Fruit fly (Drosophila melanogaster) whole organism, embryonic: ENCODE results near the gene CG31638.

Experiments used
- Adf1 ChIP-seq: fragments of 200-800 bp; sonication (Bioruptor generic); IDR thresholded peaks from 2 replicates; pipeline ENCODE4 v1.3.6; 2022; ENCODE audit warnings: missing biosample characterization, missing genetic modification characterization
- C15 ChIP-seq: fragments of 200-800 bp; sonication (Bioruptor generic); IDR thresholded peaks from 3 replicates; pipeline ENCODE4 v1.3.6; 2022; ENCODE audit warnings: missing biosample characterization, missing genetic modification characterization
- CG10267 ChIP-seq: fragments of 200-800 bp; sonication (Bioruptor generic); optimal IDR thresholded peaks from 2 replicates; lab custom pipeline; 2018; ENCODE audit warnings: missing biosample characterization, mild to moderate bottlenecking, missing genetic modification characterization, moderate library complexity
- CG10366 ChIP-seq: fragments of 200-800 bp; sonication (Bioruptor generic); IDR thresholded peaks from 2 replicates; pipeline ENCODE4 v1.3.6; 2022; ENCODE audit warnings: missing biosample characterization, missing genetic modification characterization
- CG10979 ChIP-seq: fragments of 200-800 bp; sonication (Bioruptor generic); optimal IDR thresholded peaks from 2 replicates; lab custom pipeline; 2018; ENCODE audit warnings: missing biosample characterization, mild to moderate bottlenecking, missing genetic modification characterization, moderate library complexity
- CG11560 ChIP-seq: fragments of 200-800 bp; sonication (Bioruptor generic); IDR thresholded peaks from 3 replicates; pipeline ENCODE4 v1.3.6; 2022; ENCODE audit warnings: missing biosample characterization, missing genetic modification characterization
- CG12236 ChIP-seq: fragments of 200-800 bp; sonication (Bioruptor generic); optimal IDR thresholded peaks from 2 replicates; lab custom pipeline; 2016; ENCODE audit warnings: missing biosample characterization, missing genetic modification characterization
- CG12391 ChIP-seq: fragments of 200-800 bp; sonication (Bioruptor generic); optimal IDR thresholded peaks from 3 replicates; lab custom pipeline; 2018; ENCODE audit warnings: missing biosample characterization, mild to moderate bottlenecking, missing genetic modification characterization, moderate library complexity
- CG15269 ChIP-seq: fragments of 200-800 bp; sonication (Bioruptor generic); optimal IDR thresholded peaks from 2 replicates; lab custom pipeline; 2018; ENCODE audit warnings: missing biosample characterization, mild to moderate bottlenecking, missing genetic modification characterization, moderate library complexity
- CG1647 ChIP-seq: fragments of 200-800 bp; sonication (Bioruptor generic); optimal IDR thresholded peaks from 3 replicates; lab custom pipeline; 2016; ENCODE audit warnings: missing biosample characterization, missing genetic modification characterization
- CG17186 ChIP-seq: fragments of 200-800 bp; sonication (Bioruptor generic); optimal IDR thresholded peaks from 3 replicates; lab custom pipeline; 2017; ENCODE audit warnings: missing biosample characterization, missing genetic modification reagents, missing genetic modification characterization
- CG32767 ChIP-seq: fragments of 200-800 bp; sonication (Bioruptor generic); IDR thresholded peaks from 2 replicates; pipeline ENCODE4 v1.3.6; 2022; ENCODE audit warnings: missing biosample characterization, missing genetic modification characterization
- CG42726 ChIP-seq: fragments of 200-800 bp; sonication (Bioruptor generic); IDR thresholded peaks from 2 replicates; pipeline ENCODE4 v1.3.6; 2022; ENCODE audit warnings: missing biosample characterization, missing genetic modification characterization; ENCODE audit not compliant: partially characterized antibody
- CG4328 ChIP-seq: fragments of 200-800 bp; sonication (Bioruptor generic); optimal IDR thresholded peaks from 3 replicates; lab custom pipeline; 2017; ENCODE audit warnings: missing biosample characterization, missing genetic modification reagents, missing genetic modification characterization
- CG4360 ChIP-seq: fragments of 200-800 bp; sonication (Bioruptor generic); IDR thresholded peaks from 2 replicates; pipeline ENCODE4 v1.3.6; 2022; ENCODE audit warnings: missing biosample characterization, missing genetic modification characterization
- CG7963 ChIP-seq: fragments of 200-800 bp; sonication (Bioruptor generic); IDR thresholded peaks from 3 replicates; pipeline ENCODE4 v1.3.6; 2022; ENCODE audit warnings: missing biosample characterization, missing genetic modification characterization; ENCODE audit not compliant: partially characterized antibody
- CG8281 ChIP-seq: fragments of 200-800 bp; sonication (Bioruptor generic); optimal IDR thresholded peaks from 2 replicates; lab custom pipeline; 2018; ENCODE audit warnings: missing biosample characterization, mild to moderate bottlenecking, missing genetic modification characterization, moderate library complexity
- CG8359 ChIP-seq: fragments of 200-800 bp; sonication (Bioruptor generic); optimal IDR thresholded peaks from 2 replicates; lab custom pipeline; 2017; ENCODE audit warnings: missing biosample characterization, mild to moderate bottlenecking, missing genetic modification characterization, borderline replicate concordance
- CG8478 ChIP-seq: fragments of >200 bp; optimal IDR thresholded peaks from 2 replicates; lab custom pipeline; 2018
- Dek ChIP-seq: fragments of 200-800 bp; sonication (Bioruptor generic); optimal IDR thresholded peaks from 3 replicates; lab custom pipeline; 2019; ENCODE audit warnings: missing biosample characterization, mild to moderate bottlenecking, missing genetic modification characterization, moderate library complexity
- Dref ChIP-seq: fragments of 200-800 bp; sonication (Bioruptor generic); IDR thresholded peaks from 2 replicates; pipeline ENCODE4 v1.3.6; 2022; ENCODE audit warnings: missing biosample characterization, missing genetic modification characterization
- Hmr ChIP-seq: fragments of 200-800 bp; sonication (Bioruptor generic); optimal IDR thresholded peaks from 3 replicates; lab custom pipeline; 2017; ENCODE audit warnings: mild to moderate bottlenecking, missing biosample characterization, missing genetic modification reagents, missing genetic modification characterization
- Hr39 ChIP-seq: fragments of >200 bp; optimal IDR thresholded peaks from 2 replicates; lab custom pipeline; 2017
- Hr78 ChIP-seq, 2 experiments: fragments of 200-800 bp in 1 of 2; fragments of >200 bp in 1 of 2; sonication (Bioruptor generic) in 1 of 2; optimal IDR thresholded peaks; 2 replicates each; lab custom pipeline; 2017 to 2019; ENCODE audit warnings: missing biosample characterization in 2 of 2, missing genetic modification characterization in 2 of 2, mild to moderate bottlenecking in 1 of 2, moderate library complexity in 1 of 2
- NC2α ChIP-seq: fragments of 200-800 bp; sonication (Bioruptor generic); optimal IDR thresholded peaks from 2 replicates; lab custom pipeline; 2016; ENCODE audit warnings: missing biosample characterization, missing genetic modification characterization
- Rfx ChIP-seq: fragments of 200-800 bp; sonication (Bioruptor generic); IDR thresholded peaks from 2 replicates; pipeline ENCODE4 v1.3.6; 2022; ENCODE audit warnings: missing biosample characterization, missing genetic modification characterization
- Rx ChIP-seq: fragments of 200-800 bp; sonication (Bioruptor generic); IDR thresholded peaks from 2 replicates; pipeline ENCODE4 v1.3.6; 2022; ENCODE audit warnings: missing biosample characterization, missing genetic modification characterization
- Ssrp ChIP-seq: fragments of 200-800 bp; sonication (Bioruptor generic); optimal IDR thresholded peaks from 2 replicates; lab custom pipeline; 2018; ENCODE audit warnings: missing biosample characterization, mild to moderate bottlenecking, missing genetic modification characterization, moderate library complexity
- Trl ChIP-seq, 3 experiments: fragments of >200 bp in 2 of 3; fragments of 200-800 bp in 1 of 3; sonication (Bioruptor generic) in 1 of 3; optimal IDR thresholded peaks; 2 replicates in 1 of 3; 3 replicates in 2 of 3; lab custom pipeline; 2016 to 2017; ENCODE audit warnings: missing biosample characterization in 1 of 3, missing genetic modification characterization in 1 of 3
- abd-A ChIP-seq: fragments of 200-800 bp; sonication (Bioruptor generic); optimal IDR thresholded peaks from 3 replicates; lab custom pipeline; 2019; ENCODE audit warnings: missing biosample characterization, mild to moderate bottlenecking, missing genetic modification characterization, moderate library complexity
- az2 ChIP-seq: fragments of 200-800 bp; sonication (Bioruptor generic); optimal IDR thresholded peaks from 3 replicates; lab custom pipeline; 2016; ENCODE audit warnings: missing biosample characterization, missing genetic modification characterization
- cato ChIP-seq: fragments of 200-800 bp; sonication (Bioruptor generic); optimal IDR thresholded peaks from 2 replicates; lab custom pipeline; 2016; ENCODE audit warnings: missing biosample characterization, missing genetic modification characterization, borderline replicate concordance
- ci ChIP-seq: fragments of 200-800 bp; sonication (Bioruptor generic); IDR thresholded peaks from 3 replicates; pipeline ENCODE4 v1.3.6; 2022; ENCODE audit warnings: missing biosample characterization, missing genetic modification characterization
- crol ChIP-seq: fragments of 200-800 bp; sonication (Bioruptor generic); IDR thresholded peaks from 2 replicates; pipeline ENCODE4 v1.3.6; 2022; ENCODE audit warnings: missing biosample characterization, missing genetic modification characterization
- da ChIP-seq: fragments of 200-800 bp; sonication (Bioruptor generic); optimal IDR thresholded peaks from 2 replicates; lab custom pipeline; 2016; ENCODE audit warnings: missing biosample characterization, missing genetic modification characterization
- emc ChIP-seq: fragments of 200-800 bp; sonication (Bioruptor generic); optimal IDR thresholded peaks from 2 replicates; lab custom pipeline; 2016; ENCODE audit warnings: missing biosample characterization, missing genetic modification characterization
- fu2 ChIP-seq: fragments of 200-800 bp; sonication (Bioruptor generic); optimal IDR thresholded peaks from 2 replicates; lab custom pipeline; 2016; ENCODE audit warnings: missing biosample characterization, missing genetic modification characterization
- ind ChIP-seq: fragments of 200-800 bp; sonication (Bioruptor generic); optimal IDR thresholded peaks from 3 replicates; lab custom pipeline; 2016; ENCODE audit warnings: missing biosample characterization, missing genetic modification characterization
- lola ChIP-seq, 3 experiments: fragments of >200 bp in 2 of 3; fragments of 200-800 bp in 1 of 3; sonication (Bioruptor generic) in 1 of 3; optimal IDR thresholded peaks; 2 replicates each; lab custom pipeline; 2017 to 2019; ENCODE audit warnings: missing biosample characterization in 3 of 3, missing genetic modification characterization in 3 of 3, mild to moderate bottlenecking in 1 of 3, moderate library complexity in 1 of 3
- maf-S ChIP-seq: fragments of 200-800 bp; sonication (Bioruptor generic); optimal IDR thresholded peaks from 2 replicates; lab custom pipeline; 2016; ENCODE audit warnings: missing biosample characterization, missing genetic modification characterization
- onecut ChIP-seq: fragments of 200-800 bp; sonication (Bioruptor generic); IDR thresholded peaks from 2 replicates; pipeline ENCODE4 v1.3.6; 2022; ENCODE audit warnings: missing biosample characterization, missing genetic modification characterization
- pita ChIP-seq: fragments of 200-800 bp; sonication (Bioruptor generic); optimal IDR thresholded peaks from 2 replicates; lab custom pipeline; 2017; ENCODE audit warnings: missing biosample characterization, mild to moderate bottlenecking, missing genetic modification characterization
- pnt ChIP-seq: fragments of 200-800 bp; sonication (Bioruptor generic); optimal IDR thresholded peaks from 3 replicates; lab custom pipeline; 2016; ENCODE audit warnings: missing biosample characterization, missing genetic modification characterization
- pros ChIP-seq: fragments of 200-800 bp; sonication (Bioruptor generic); optimal IDR thresholded peaks from 3 replicates; lab custom pipeline; 2019; ENCODE audit warnings: missing biosample characterization, mild to moderate bottlenecking, missing genetic modification characterization, moderate library complexity
- sens-2 ChIP-seq: fragments of 200-800 bp; sonication (Bioruptor generic); IDR thresholded peaks from 2 replicates; pipeline ENCODE4 v1.3.6; 2022; ENCODE audit warnings: missing biosample characterization, missing genetic modification characterization
- stwl ChIP-seq: fragments of 200-800 bp; sonication (Bioruptor generic); optimal IDR thresholded peaks from 3 replicates; lab custom pipeline; 2018; ENCODE audit warnings: missing biosample characterization, mild to moderate bottlenecking, missing genetic modification characterization, moderate library complexity
- tap ChIP-seq: fragments of 200-800 bp; optimal IDR thresholded peaks from 3 replicates; lab custom pipeline; 2019; ENCODE audit warnings: missing biosample characterization, mild to moderate bottlenecking, missing genetic modification characterization, moderate library complexity
- usp ChIP-seq: fragments of >200 bp; optimal IDR thresholded peaks from 2 replicates; lab custom pipeline; 2017; ENCODE audit warnings: missing biosample characterization, missing genetic modification characterization
- zfh2 ChIP-seq: fragments of 200-800 bp; sonication (Bioruptor generic); optimal IDR thresholded peaks from 2 replicates; lab custom pipeline; 2016; ENCODE audit warnings: missing biosample characterization, missing genetic modification characterization

The CG31638 gene

DNA sequence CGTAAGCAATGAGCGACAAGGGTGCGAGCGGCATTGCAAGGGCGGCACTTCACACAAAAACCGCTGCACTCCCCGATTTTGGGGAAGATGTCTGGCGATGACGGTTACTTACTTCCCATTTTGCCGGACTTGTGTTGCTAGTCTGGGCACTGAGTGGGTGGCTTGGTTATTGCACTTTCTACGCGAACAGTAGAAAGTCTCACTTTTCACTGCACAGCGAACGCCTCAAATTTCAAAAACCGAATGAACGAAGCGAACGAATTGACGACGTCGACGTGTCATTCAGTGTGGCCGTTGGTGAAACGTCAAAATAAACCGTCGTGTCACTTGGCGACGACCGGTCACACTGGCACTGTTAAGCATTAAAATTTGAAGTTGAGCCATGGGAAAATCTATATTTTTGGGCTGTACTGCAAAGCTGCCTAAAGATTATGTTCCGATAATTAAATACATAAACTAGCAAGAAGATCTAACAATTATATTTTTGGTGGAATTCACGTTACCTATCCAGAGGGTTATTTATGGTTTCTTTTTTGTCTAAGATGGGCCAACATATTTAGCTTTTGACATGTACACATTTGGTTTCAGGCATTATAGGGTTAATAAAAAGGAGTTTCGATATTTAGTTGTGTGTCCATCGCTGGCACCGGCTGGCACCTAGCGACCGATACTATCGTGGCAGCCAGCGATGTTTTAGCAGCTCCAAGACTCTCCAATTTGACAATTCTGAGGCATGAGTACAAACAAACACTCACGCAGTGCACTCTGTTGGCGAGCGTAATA is 10.5 kb upstream of the CG31638 start, which contains the start of the genes Sec61alpha and Daxx (continued):
- TF ChIP-seq CG8281: peak; percentile 52
- TF ChIP-seq Hmr: peak; percentile 91
- peak; percentile 16 for TF ChIP-seq NC2α (GFP tag; lab: Kevin White, UChicago)
- no peak for TF ChIP-seq CG4360 (GFP tag; lab: Robert Waterston, UW)
- peak; percentile 92 for TF ChIP-seq maf-S (GFP tag; lab: Kevin White, UChicago)
- peak; percentile 86 for TF ChIP-seq az2 (GFP tag; lab: Kevin White, UChicago)
- peak; percentile 84 for TF ChIP-seq CG15269 (tag; lab: Kevin White, UChicago)
- TF ChIP-seq CG10366 (GFP tag; lab: Robert Waterston, UW): peak; percentile 82
- TF ChIP-seq crol: no peak
- peak; percentile 84 for TF ChIP-seq cato
- TF ChIP-seq Rx: peak; percentile 32; the same call in 1 of the 2 replicates
- peak; percentile 73 for TF ChIP-seq sens-2 (GFP tag; lab: Robert Waterston, UW)
- TF ChIP-seq CG7963 (GFP tag; lab: Robert Waterston, UW): peak; percentile 100
- TF ChIP-seq tap (tag; lab: Kevin White, UChicago): peak; percentile 33
- TF ChIP-seq CG10267 (tag; lab: Kevin White, UChicago): peak; percentile 81
- TF ChIP-seq CG4328: peak; percentile 65
- peak; percentile 100 for TF ChIP-seq CG42726 (GFP tag; lab: Robert Waterston, UW)
- peak; percentile 42 for TF ChIP-seq Adf1
- peak; percentile 79 for TF ChIP-seq ci
- peak; percentile 51 for TF ChIP-seq abd-A (tag; lab: Kevin White, UChicago)
- TF ChIP-seq pnt: peak; percentile 91
- no peak for TF ChIP-seq Hr39 (lab: Kevin White, UChicago)
- peak; percentile 76 for TF ChIP-seq CG1647 (GFP tag; lab: Kevin White, UChicago)
- TF ChIP-seq CG17186 (GFP tag; lab: Kevin White, UChicago): peak; percentile 79
- peak; percentile 56; the same call in 1 of the 3 replicates for TF ChIP-seq C15
- TF ChIP-seq Dref (GFP tag; lab: Robert Waterston, UW): peak; percentile 67
- TF ChIP-seq Hr78 (GFP tag; optimal IDR thresholded peaks at IDR 0.05; lab: Kevin White, UChicago): peak in 1 of 2 experiments; percentile 38
- TF ChIP-seq CG11560: peak; percentile 62; the same call in 2 of the 3 replicates
- peak; percentile 64 for TF ChIP-seq CG32767
- TF ChIP-seq fu2 (GFP tag; lab: Kevin White, UChicago): peak; percentile 89
- peak; percentile 87 for TF ChIP-seq Dek (tag; lab: Kevin White, UChicago)
- TF ChIP-seq Rfx (GFP tag; lab: Robert Waterston, UW): peak; percentile 93
- TF ChIP-seq lola (GFP tag; optimal IDR thresholded peaks at IDR 0.05; lab: Kevin White, UChicago): peak in 1 of 3 experiments; percentile 67
- peak; percentile 77 for TF ChIP-seq da (GFP tag; lab: Kevin White, UChicago)
- TF ChIP-seq emc (GFP tag; lab: Kevin White, UChicago): peak; percentile 75
- TF ChIP-seq zfh2 (GFP tag; lab: Kevin White, UChicago): peak; percentile 96
- TF ChIP-seq Trl (optimal IDR thresholded peaks at IDR 0.05; lab: Kevin White, UChicago): no peak
- TF ChIP-seq Trl (GFP tag; optimal IDR thresholded peaks at IDR 0.05; lab: Kevin White, UChicago): peak; percentile 91
- peak; percentile 45 for TF ChIP-seq Ssrp (tag; lab: Kevin White, UChicago)
- peak; percentile 67 for TF ChIP-seq onecut
- peak; percentile 88 for TF ChIP-seq ind (GFP tag; lab: Kevin White, UChicago)
- peak; percentile 71 for TF ChIP-seq stwl (tag; lab: Kevin White, UChicago)
- TF ChIP-seq CG10979: peak; percentile 68
- TF ChIP-seq CG8478: no peak
- TF ChIP-seq CG12236: peak; percentile 51
- peak; percentile 10 for TF ChIP-seq CG8359 (GFP tag; lab: Kevin White, UChicago)
- TF ChIP-seq usp (GFP tag; lab: Kevin White, UChicago): no peak
- TF ChIP-seq CG12391 (tag; lab: Kevin White, UChicago): peak; percentile 87
- TF ChIP-seq pros (GFP tag; lab: Kevin White, UChicago): no peak
- TF ChIP-seq pita (GFP tag; lab: Kevin White, UChicago): no peak
